Fruit fly (Drosophila melanogaster) whole organism, wandering third instar larva: ENCODE measurements around the gene Setd3.
A peak's percentile ranks its signal among the peaks of the same experiment; 100 is the strongest.

ENCODE experiments used
- Abd-B ChIP-seq: fragments of >200 bp; optimal IDR thresholded peaks from 2 replicates; lab custom pipeline; 2017; ENCODE audit warnings: missing biosample characterization, missing genetic modification characterization
- CG32264 ChIP-seq: fragments of 200-800 bp; sonication (Bioruptor generic); optimal IDR thresholded peaks from 2 replicates; lab custom pipeline; 2016; ENCODE audit warnings: missing biosample characterization, missing genetic modification characterization
- CG9705 ChIP-seq: fragments of 200-800 bp; sonication (Bioruptor generic); optimal IDR thresholded peaks from 2 replicates; lab custom pipeline; 2018; ENCODE audit warnings: missing biosample characterization, mild to moderate bottlenecking, missing genetic modification characterization
- CrebA ChIP-seq: fragments of 200-800 bp; sonication (Bioruptor generic); optimal IDR thresholded peaks from 2 replicates; lab custom pipeline; 2016; ENCODE audit warnings: missing biosample characterization, mild to moderate bottlenecking, missing genetic modification characterization, borderline replicate concordance
- Dfd ChIP-seq: fragments of >200 bp; optimal IDR thresholded peaks from 2 replicates; lab custom pipeline; 2017; ENCODE audit warnings: missing biosample characterization, missing genetic modification characterization
- Dif ChIP-seq: fragments of 200-275, 200-300 bp; sonication (Bioruptor generic); optimal IDR thresholded peaks from 2 replicates; lab custom pipeline; 2018; ENCODE audit warnings: missing biosample characterization, missing genetic modification characterization; ENCODE audit not compliant: partially characterized antibody
- GATAd ChIP-seq: sonication (Bioruptor generic); optimal IDR thresholded peaks from 2 replicates; lab custom pipeline; 2016; ENCODE audit warnings: missing biosample characterization, missing genetic modification characterization
- HLH106 ChIP-seq: fragments of 200-800 bp; optimal IDR thresholded peaks from 3 replicates; lab custom pipeline; 2019; ENCODE audit warnings: missing biosample characterization, mild to moderate bottlenecking, missing genetic modification characterization, moderate library complexity
- Hnf4 ChIP-seq: fragments of 200-800 bp; sonication (Bioruptor generic); optimal IDR thresholded peaks from 2 replicates; lab custom pipeline; 2016; ENCODE audit warnings: missing biosample characterization, mild to moderate bottlenecking, missing genetic modification characterization
- Hr83 ChIP-seq: fragments of 200-300 bp; sonication (Bioruptor generic); optimal IDR thresholded peaks from 2 replicates; lab custom pipeline; 2016; ENCODE audit warnings: missing biosample characterization, mild to moderate bottlenecking, missing genetic modification characterization, moderate library complexity; ENCODE audit not compliant: poor library complexity, severe bottlenecking
- Jra ChIP-seq: sonication (Bioruptor generic); optimal IDR thresholded peaks from 2 replicates; lab custom pipeline; 2016; ENCODE audit warnings: missing biosample characterization, missing genetic modification characterization
- Mio ChIP-seq: sonication (Bioruptor generic); optimal IDR thresholded peaks from 2 replicates; lab custom pipeline; 2016; ENCODE audit warnings: missing biosample characterization, missing genetic modification characterization
- Myc ChIP-seq: fragments of >200 bp; optimal IDR thresholded peaks from 2 replicates; lab custom pipeline; 2017
- N ChIP-seq: fragments of >200 bp; optimal IDR thresholded peaks from 2 replicates; lab custom pipeline; 2018; ENCODE audit warnings: missing biosample characterization, missing external identifiers, missing genetic modification characterization
- OdsH ChIP-seq: fragments of 200-800 bp; sonication (Bioruptor generic); optimal IDR thresholded peaks from 2 replicates; lab custom pipeline; 2016; ENCODE audit warnings: missing biosample characterization, mild to moderate bottlenecking, missing genetic modification characterization
- Rel ChIP-seq, 2 experiments: fragments of 200-800 bp; sonication (Bioruptor generic) in 1 of 2; optimal IDR thresholded peaks; 2 replicates in 1 of 2; 3 replicates in 1 of 2; lab custom pipeline; 2016 to 2019; ENCODE audit warnings: mild to moderate bottlenecking in 2 of 2, missing biosample characterization in 2 of 2, missing genetic modification characterization in 2 of 2, moderate library complexity in 1 of 2
- Sp1 ChIP-seq: fragments of 200-800 bp; sonication (Bioruptor generic); optimal IDR thresholded peaks from 3 replicates; lab custom pipeline; 2019; ENCODE audit warnings: missing biosample characterization, mild to moderate bottlenecking, missing genetic modification characterization, moderate library complexity
- Vsx2 ChIP-seq: fragments of 200-300, 225-300 bp; sonication (Bioruptor generic); optimal IDR thresholded peaks from 2 replicates; lab custom pipeline; 2018; ENCODE audit warnings: missing biosample characterization, missing genetic modification characterization; ENCODE audit not compliant: partially characterized antibody
- br ChIP-seq: fragments of 200-800 bp; sonication (Bioruptor generic); optimal IDR thresholded peaks from 2 replicates; lab custom pipeline; 2016; ENCODE audit warnings: missing biosample characterization, missing genetic modification characterization
- brk ChIP-seq: fragments of 200-800 bp; sonication (Bioruptor generic); optimal IDR thresholded peaks from 2 replicates; lab custom pipeline; 2016; ENCODE audit warnings: missing biosample characterization, mild to moderate bottlenecking, missing genetic modification characterization
- dl ChIP-seq, 2 experiments: fragments of 175-275, 200-275 bp in 1 of 2; fragments of 200-275 bp in 1 of 2; sonication (Bioruptor generic); optimal IDR thresholded peaks; lab custom pipeline; 2018; ENCODE audit warnings: mild to moderate bottlenecking in 2 of 2, missing biosample characterization in 2 of 2, missing genetic modification characterization in 2 of 2, moderate library complexity in 2 of 2; ENCODE audit not compliant: partially characterized antibody in 2 of 2, insufficient read depth in 1 of 2
- dmrt93B ChIP-seq: fragments of 200-800 bp; sonication (Bioruptor generic); optimal IDR thresholded peaks from 2 replicates; lab custom pipeline; 2018; ENCODE audit warnings: missing biosample characterization, mild to moderate bottlenecking, missing genetic modification characterization
- dsf ChIP-seq: sonication (Bioruptor generic); optimal IDR thresholded peaks from 2 replicates; lab custom pipeline; 2016; ENCODE audit warnings: missing biosample characterization, missing genetic modification characterization, borderline replicate concordance
- ey ChIP-seq: fragments of 200-800 bp; sonication (Bioruptor generic); optimal IDR thresholded peaks from 2 replicates; lab custom pipeline; 2016; ENCODE audit warnings: missing biosample characterization, missing genetic modification characterization
- foxo ChIP-seq, 2 experiments: fragments of 200-800 bp; sonication (Bioruptor generic); optimal IDR thresholded peaks; 2 replicates in 1 of 2; 3 replicates in 1 of 2; lab custom pipeline; 2016 to 2017; ENCODE audit warnings: missing biosample characterization in 2 of 2, missing genetic modification characterization in 2 of 2
- fru ChIP-seq: fragments of 200-800 bp; sonication (Bioruptor generic); optimal IDR thresholded peaks from 3 replicates; lab custom pipeline; 2016; ENCODE audit warnings: missing biosample characterization, mild to moderate bottlenecking, missing genetic modification characterization
- h ChIP-seq: fragments of 200-800 bp; sonication (Bioruptor generic); optimal IDR thresholded peaks from 3 replicates; lab custom pipeline; 2016; ENCODE audit warnings: missing biosample characterization, mild to moderate bottlenecking, missing genetic modification characterization
- jim ChIP-seq: fragments of 175-275, 200-325 bp; sonication (Bioruptor generic); optimal IDR thresholded peaks from 2 replicates; lab custom pipeline; 2016; ENCODE audit warnings: missing biosample characterization, mild to moderate bottlenecking, missing genetic modification characterization
- lola ChIP-seq: fragments of >200 bp; optimal IDR thresholded peaks from 2 replicates; lab custom pipeline; 2017; ENCODE audit warnings: missing biosample characterization, missing genetic modification characterization
- pan ChIP-seq: fragments of >200 bp; optimal IDR thresholded peaks from 2 replicates; lab custom pipeline; 2017
- psq ChIP-seq: fragments of 200-800 bp; sonication (Bioruptor generic); optimal IDR thresholded peaks from 3 replicates; lab custom pipeline; 2017; ENCODE audit warnings: missing biosample characterization, mild to moderate bottlenecking, missing genetic modification characterization, moderate library complexity
- rgr ChIP-seq: fragments of 200-800 bp; sonication (Bioruptor generic); optimal IDR thresholded peaks from 3 replicates; lab custom pipeline; 2016; ENCODE audit warnings: missing biosample characterization, mild to moderate bottlenecking, missing genetic modification characterization
- sage ChIP-seq: fragments of 200-800 bp; sonication (Bioruptor generic); optimal IDR thresholded peaks from 2 replicates; lab custom pipeline; 2016; ENCODE audit warnings: missing biosample characterization, mild to moderate bottlenecking, missing genetic modification characterization
- sv ChIP-seq: fragments of 200-800 bp; sonication (Bioruptor generic); optimal IDR thresholded peaks from 3 replicates; lab custom pipeline; 2016; ENCODE audit warnings: missing biosample characterization, missing genetic modification characterization
- tai ChIP-seq: sonication (Bioruptor generic); optimal IDR thresholded peaks from 2 replicates; lab custom pipeline; 2016; ENCODE audit warnings: missing biosample characterization, missing genetic modification characterization
- usp ChIP-seq: fragments of >200 bp; optimal IDR thresholded peaks from 2 replicates; lab custom pipeline; 2017; ENCODE audit warnings: missing biosample characterization, missing genetic modification characterization
- woc ChIP-seq: sonication (Bioruptor generic); optimal IDR thresholded peaks from 2 replicates; lab custom pipeline; 2016; ENCODE audit warnings: missing biosample characterization, mild to moderate bottlenecking, missing genetic modification characterization

The Setd3 gene

dm6 chrX:6968564-6968963 is at the start of gene Setd3:
Gene Setd3, minus strand, starts transcription at chrX:6968750.
- TF ChIP-seq Vsx2 (GFP tag; lab: Kevin White, UChicago): no peak
- no peak for TF ChIP-seq OdsH (GFP tag; lab: Kevin White, UChicago)
- no peak for TF ChIP-seq HLH106

- TF ChIP-seq Vsx2 (GFP tag; lab: Kevin White, UChicago): no peak
- TF ChIP-seq N (GFP tag; lab: Kevin White, UChicago): no peak
- peak; percentile 0 for TF ChIP-seq Hr83 (GFP tag; lab: Kevin White, UChicago)
- TF ChIP-seq fru (GFP tag; lab: Kevin White, UChicago): peak; percentile 43
- peak; percentile 66 for TF ChIP-seq sv
- TF ChIP-seq woc (GFP tag; lab: Kevin White, UChicago): peak; percentile 90
- no peak for TF ChIP-seq Dfd
- peak; percentile 34 for TF ChIP-seq rgr (GFP tag; lab: Kevin White, UChicago)
- peak; percentile 5 for TF ChIP-seq Jra (GFP tag; lab: Kevin White, UChicago)
- peak; percentile 5 for TF ChIP-seq Sp1 (GFP tag; lab: Kevin White, UChicago)
- no peak for TF ChIP-seq Dif (GFP tag; lab: Kevin White, UChicago)
- TF ChIP-seq dsf (GFP tag; lab: Kevin White, UChicago): no peak
- TF ChIP-seq brk (GFP tag; lab: Kevin White, UChicago): no peak
- TF ChIP-seq pan (lab: Kevin White, UChicago): peak; percentile 53
- TF ChIP-seq Myc (lab: Kevin White, UChicago): peak; percentile 48
- no peak for TF ChIP-seq CG32264 (GFP tag; lab: Kevin White, UChicago)
- peak; percentile 57 for TF ChIP-seq Hnf4 (GFP tag; lab: Kevin White, UChicago)
- peak; percentile 22 for TF ChIP-seq h
- TF ChIP-seq br (GFP tag; lab: Kevin White, UChicago): peak; percentile 10
- TF ChIP-seq Rel (GFP tag; optimal IDR thresholded peaks at IDR 0.05; lab: Kevin White, UChicago): no peak
- TF ChIP-seq Rel (tag; optimal IDR thresholded peaks at IDR 0.05; lab: Kevin White, UChicago): peak; percentile 8
- peak; percentile 38 for TF ChIP-seq HLH106
- peak; percentile 68 for TF ChIP-seq tai (GFP tag; lab: Kevin White, UChicago)
- no peak for TF ChIP-seq usp (GFP tag; lab: Kevin White, UChicago)
- TF ChIP-seq foxo (GFP tag; optimal IDR thresholded peaks at IDR 0.05; lab: Kevin White, UChicago): peak; percentile 8 to 78
- TF ChIP-seq ey (GFP tag; lab: Kevin White, UChicago): peak; percentile 69
These were observed 46.4 kb upstream of the Setd3 start for dm6 chrX:7014931-7015428.

dm6 chrX:7013320-7014214 is 45.0 kb upstream of the Setd3 start, which contains the start of the genes CG3032 and CG4593:
Gene CG3032, minus strand, starts transcription at chrX:7013881.
Gene CG4593, plus strand, starts transcription at chrX:7013887.
- TF ChIP-seq CrebA (GFP tag; lab: Kevin White, UChicago) (no peak), Myc (lab: Kevin White, UChicago) (no peak), lola (no peak), Mio (GFP tag; lab: Kevin White, UChicago) (peak; percentile 56), pan (lab: Kevin White, UChicago) (no peak), ey (GFP tag; lab: Kevin White, UChicago) (peak; percentile 85), Jra (GFP tag; lab: Kevin White, UChicago) (peak; percentile 60), foxo (GFP tag; optimal IDR thresholded peaks at IDR 0.05; lab: Kevin White, UChicago) (peak; percentile 6 to 88), tai (GFP tag; lab: Kevin White, UChicago) (peak; percentile 76), h (peak; percentile 85), jim (GFP tag; lab: Kevin White, UChicago) (no peak), HLH106 (peak; percentile 87), Hnf4 (GFP tag; lab: Kevin White, UChicago) (peak; percentile 87), dl (GFP tag; optimal IDR thresholded peaks at IDR 0.05; lab: Kevin White, UChicago; ENCODE audit: insufficient read depth in 1 of 2, partially characterized antibody in 2 of 2) (no peak), Hr83 (GFP tag; lab: Kevin White, UChicago) (peak; percentile 56), dsf (GFP tag; lab: Kevin White, UChicago) (peak; percentile 50), psq (GFP tag; lab: Kevin White, UChicago) (peak; percentile 73), Rel (GFP tag; optimal IDR thresholded peaks at IDR 0.05; lab: Kevin White, UChicago) (no peak), Rel (tag; optimal IDR thresholded peaks at IDR 0.05; lab: Kevin White, UChicago) (peak; percentile 34), usp (GFP tag; lab: Kevin White, UChicago) (no peak), brk (GFP tag; lab: Kevin White, UChicago) (peak; percentile 49), Dfd (no peak), CG9705 (GFP tag; lab: Kevin White, UChicago) (peak; percentile 7), Sp1 (GFP tag; lab: Kevin White, UChicago) (peak; percentile 77), dmrt93B (peak; percentile 78), sv (peak; percentile 70), br (GFP tag; lab: Kevin White, UChicago) (peak; percentile 71), OdsH (GFP tag; lab: Kevin White, UChicago) (peak; percentile 77), Dif (GFP tag; lab: Kevin White, UChicago) (no peak), GATAd (GFP tag; lab: Kevin White, UChicago) (no peak), sage (GFP tag; lab: Kevin White, UChicago) (peak; percentile 81), N (GFP tag; lab: Kevin White, UChicago) (no peak), rgr (GFP tag; lab: Kevin White, UChicago) (peak; percentile 91), woc (GFP tag; lab: Kevin White, UChicago) (peak; percentile 83), Abd-B (GFP tag; lab: Kevin White, UChicago) (no peak), fru (GFP tag; lab: Kevin White, UChicago) (peak; percentile 82), Vsx2 (GFP tag; lab: Kevin White, UChicago) (no peak)
